Worm (Caenorhabditis elegans): ENCODE results near the gene vha-18.

vha-18 gene

DNA sequence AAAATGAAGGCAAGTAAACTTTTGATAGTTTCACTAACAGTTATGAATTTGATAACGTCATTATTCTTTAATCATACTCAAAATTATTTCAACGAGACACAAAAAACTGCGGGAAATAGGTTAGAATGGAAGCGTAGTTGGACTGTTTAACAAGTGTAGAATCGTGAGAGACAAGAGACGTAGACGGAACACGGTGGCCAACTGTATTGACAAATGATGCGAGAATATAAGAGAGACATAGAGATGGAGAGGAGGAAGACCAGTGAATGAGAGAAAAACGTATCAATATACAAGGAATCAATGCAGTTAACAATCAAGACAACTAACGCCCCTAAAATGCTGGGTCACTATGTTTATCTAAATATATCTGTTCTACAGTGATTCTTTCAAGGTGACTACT is 32.4 kb upstream of the vha-18 start:
- TF ChIP-seq ceh-36 (tag; optimal IDR thresholded peaks at IDR 0.05) (no peak), hmg-4 (GFP tag; optimal IDR thresholded peaks at IDR 0.05) (no peak), B0310.2 (tag; optimal IDR thresholded peaks at IDR 0.05) (no peak), tbx-37 (GFP tag; conservative IDR thresholded peaks at IDR 0.05) (no peak), ceh-13 (GFP tag; optimal IDR thresholded peaks at IDR 0.05) (no peak), tra-4 (tag; optimal IDR thresholded peaks at IDR 0.05) (no peak), hnd-1 (tag; optimal IDR thresholded peaks at IDR 0.05) (no peak), sea-1 (GFP tag; conservative IDR thresholded peaks at IDR 0.05) (no peak), F13C5.2 (tag; optimal IDR thresholded peaks at IDR 0.05) (no peak), pes-1 (GFP tag; IDR thresholded peaks at IDR 0.05) (no peak), ama-1 (optimal IDR thresholded peaks at IDR 0.05) (no peak), scrt-1 (GFP tag; IDR thresholded peaks at IDR 0.05) (no peak), ets-7 (tag; optimal IDR thresholded peaks at IDR 0.05) (no peak), tbx-11 (GFP tag; IDR thresholded peaks at IDR 0.05) (no peak), aly-1 (tag; optimal IDR thresholded peaks at IDR 0.05) (no peak), hmbx-1 (tag; optimal IDR thresholded peaks at IDR 0.05) (no peak), flt-1 (GFP tag; IDR thresholded peaks at IDR 0.05) (no peak)

DNA sequence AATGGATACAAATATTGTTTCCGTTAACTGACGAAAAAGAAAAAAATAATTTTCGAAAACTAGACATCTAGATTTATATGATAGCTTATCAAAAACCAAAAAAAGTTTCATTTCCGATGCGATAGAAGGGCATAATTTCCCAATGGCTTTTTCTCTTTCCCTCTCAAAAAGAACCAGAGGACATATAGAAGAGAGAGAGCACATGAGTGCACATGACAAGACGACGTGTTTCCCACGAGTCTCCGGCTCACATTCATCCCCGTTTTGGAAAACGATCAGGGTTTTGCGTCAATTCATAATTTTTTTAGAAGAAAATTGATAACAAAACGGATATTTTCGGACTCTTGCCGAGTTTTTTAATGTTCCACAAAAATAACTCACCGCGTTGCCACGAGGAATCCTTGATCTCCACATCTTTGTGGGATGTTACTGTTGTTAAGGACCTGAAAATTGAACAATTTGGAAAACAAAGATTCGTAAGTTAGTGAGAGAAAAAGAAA is 31.1 kb upstream of the vha-18 start, which contains the start of gene lmd-3:
lmd-3 (minus strand) TSS at position 450 of the 500 bp plus-strand sequence.
- TF ChIP-seq tbx-37 (GFP tag; conservative IDR thresholded peaks at IDR 0.05) (no peak), hmbx-1 (tag; optimal IDR thresholded peaks at IDR 0.05) (no peak), B0310.2 (tag; optimal IDR thresholded peaks at IDR 0.05) (no peak), pes-1 (GFP tag; IDR thresholded peaks at IDR 0.05) (no peak), tra-4 (tag; optimal IDR thresholded peaks at IDR 0.05) (no peak), hmg-4 (GFP tag; optimal IDR thresholded peaks at IDR 0.05) (no peak), aly-1 (tag; optimal IDR thresholded peaks at IDR 0.05) (no peak)

DNA sequence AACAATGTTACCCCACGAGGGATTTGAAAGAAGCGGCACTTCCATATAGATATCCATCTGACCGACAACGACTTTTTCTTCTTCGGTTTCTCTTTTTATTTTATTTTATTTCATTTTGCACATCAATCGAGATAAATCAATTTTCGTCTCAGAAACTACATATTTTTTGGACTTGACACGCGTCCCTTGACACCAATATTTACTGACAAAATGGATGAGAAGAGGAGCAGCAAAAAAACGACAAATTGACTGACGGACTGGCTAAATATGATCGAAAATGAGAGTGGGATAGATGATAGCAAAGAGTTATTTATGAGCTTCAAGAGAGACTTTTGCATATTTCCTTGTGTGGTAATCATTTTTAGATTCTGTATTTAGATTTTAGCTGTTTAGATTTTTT is 24.1 kb upstream of the vha-18 start:
- TF ChIP-seq sea-1 (GFP tag; conservative IDR thresholded peaks at IDR 0.05) (no peak), hmg-4 (GFP tag; optimal IDR thresholded peaks at IDR 0.05) (no peak), hmbx-1 (tag; optimal IDR thresholded peaks at IDR 0.05) (no peak), pes-1 (GFP tag; IDR thresholded peaks at IDR 0.05) (no peak), ceh-36 (tag; optimal IDR thresholded peaks at IDR 0.05) (no peak), ets-7 (tag; optimal IDR thresholded peaks at IDR 0.05) (no peak), tra-4 (tag; optimal IDR thresholded peaks at IDR 0.05) (no peak)

DNA sequence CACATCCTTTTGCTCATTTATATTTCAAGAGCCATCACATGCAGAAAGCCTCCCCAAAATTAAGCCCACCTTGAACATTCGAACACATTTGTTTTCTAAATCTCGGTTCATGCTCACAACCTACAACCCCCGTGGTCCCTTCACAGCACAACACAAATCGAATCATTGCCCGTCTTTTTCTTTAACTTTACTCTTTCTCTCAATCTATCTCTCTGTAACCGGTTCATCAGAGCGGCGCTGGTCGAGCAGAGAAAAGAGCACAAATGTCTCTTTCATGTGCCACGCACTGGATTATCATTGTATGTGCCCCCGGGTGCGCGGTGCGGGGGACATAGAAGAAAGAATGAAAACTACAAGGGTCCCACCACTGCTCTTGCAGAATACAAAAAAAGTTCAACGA is 22.0 kb upstream of the vha-18 start:
- TF ChIP-seq B0310.2 (tag; optimal IDR thresholded peaks at IDR 0.05) = no peak
- no peak for TF ChIP-seq hnd-1 (tag; optimal IDR thresholded peaks at IDR 0.05)
- no peak for TF ChIP-seq flt-1 (GFP tag; IDR thresholded peaks at IDR 0.05)
- TF ChIP-seq scrt-1 (GFP tag; IDR thresholded peaks at IDR 0.05) = no peak
- TF ChIP-seq tbx-11 (GFP tag; IDR thresholded peaks at IDR 0.05) = no peak
- no peak for TF ChIP-seq hmg-4 (GFP tag; optimal IDR thresholded peaks at IDR 0.05)
- no peak for TF ChIP-seq tbx-37 (GFP tag; conservative IDR thresholded peaks at IDR 0.05)
- no peak for TF ChIP-seq tra-4 (tag; optimal IDR thresholded peaks at IDR 0.05)
- no peak for TF ChIP-seq ama-1 (optimal IDR thresholded peaks at IDR 0.05)
- TF ChIP-seq sea-1 (GFP tag; conservative IDR thresholded peaks at IDR 0.05) = no peak
- no peak for TF ChIP-seq hmbx-1 (tag; optimal IDR thresholded peaks at IDR 0.05)
- no peak for TF ChIP-seq ceh-36 (tag; optimal IDR thresholded peaks at IDR 0.05)
- no peak for TF ChIP-seq ceh-13 (GFP tag; optimal IDR thresholded peaks at IDR 0.05)
- no peak for TF ChIP-seq ets-7 (tag; optimal IDR thresholded peaks at IDR 0.05)
- TF ChIP-seq F13C5.2 (tag; optimal IDR thresholded peaks at IDR 0.05) = no peak
- TF ChIP-seq pes-1 (GFP tag; IDR thresholded peaks at IDR 0.05) = no peak

DNA sequence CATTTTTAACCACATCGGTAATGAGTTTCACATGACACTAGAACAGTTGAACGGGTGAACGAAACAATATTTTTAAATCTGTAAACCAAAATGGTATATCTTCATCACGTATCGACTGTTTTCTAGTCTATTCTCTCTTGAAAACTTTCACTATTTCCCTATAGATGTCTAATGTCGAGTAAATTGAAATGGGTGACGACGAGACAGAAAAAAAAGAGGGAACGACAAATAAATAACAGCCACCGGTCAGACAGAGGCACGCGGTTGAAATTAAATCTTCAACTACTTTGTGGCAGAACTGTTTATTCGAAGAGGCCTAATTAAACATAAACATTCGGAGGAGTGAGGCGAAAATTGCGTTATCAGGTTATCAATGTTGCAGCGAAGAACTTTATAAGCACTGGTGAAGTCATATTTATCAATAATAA is 21.1 kb upstream of the vha-18 start:
- no peak for TF ChIP-seq sea-1 (GFP tag; conservative IDR thresholded peaks at IDR 0.05)
- TF ChIP-seq tra-4 (tag; optimal IDR thresholded peaks at IDR 0.05) = no peak
- no peak for TF ChIP-seq tbx-11 (GFP tag; IDR thresholded peaks at IDR 0.05)
- no peak for TF ChIP-seq B0310.2 (tag; optimal IDR thresholded peaks at IDR 0.05)
- no peak for TF ChIP-seq scrt-1 (GFP tag; IDR thresholded peaks at IDR 0.05)
- TF ChIP-seq pes-1 (GFP tag; IDR thresholded peaks at IDR 0.05) = no peak
- no peak for TF ChIP-seq F13C5.2 (tag; optimal IDR thresholded peaks at IDR 0.05)
- no peak for TF ChIP-seq hnd-1 (tag; optimal IDR thresholded peaks at IDR 0.05)
- no peak for TF ChIP-seq aly-1 (tag; optimal IDR thresholded peaks at IDR 0.05)
- no peak for TF ChIP-seq hmg-4 (GFP tag; optimal IDR thresholded peaks at IDR 0.05)
- TF ChIP-seq ceh-36 (tag; optimal IDR thresholded peaks at IDR 0.05) = no peak
- no peak for TF ChIP-seq ets-7 (tag; optimal IDR thresholded peaks at IDR 0.05)
- TF ChIP-seq hmbx-1 (tag; optimal IDR thresholded peaks at IDR 0.05) = no peak
- TF ChIP-seq flt-1 (GFP tag; IDR thresholded peaks at IDR 0.05) = no peak
- no peak for TF ChIP-seq ama-1 (optimal IDR thresholded peaks at IDR 0.05)
- no peak for TF ChIP-seq ceh-13 (GFP tag; optimal IDR thresholded peaks at IDR 0.05)
- TF ChIP-seq tbx-37 (GFP tag; conservative IDR thresholded peaks at IDR 0.05) = no peak

DNA sequence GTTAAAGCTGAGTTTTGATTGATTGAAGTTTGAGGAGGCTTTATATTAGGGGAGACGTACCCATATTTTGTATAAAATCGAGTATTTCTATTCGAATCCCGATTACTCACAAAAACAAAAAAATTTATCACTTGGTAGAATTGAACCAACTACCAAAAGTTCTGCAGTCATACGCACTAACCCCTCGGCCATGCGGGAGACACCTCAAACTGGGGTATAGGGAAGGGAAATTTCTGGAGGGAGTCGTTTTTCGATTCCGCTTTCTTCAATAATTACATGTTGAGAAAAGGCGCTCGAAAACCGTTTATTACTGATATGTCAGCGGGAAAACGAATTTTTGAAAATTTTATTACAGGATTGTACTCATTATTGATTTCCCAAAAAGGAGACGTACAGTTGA is 18.0 kb upstream of the vha-18 start:
- TF ChIP-seq pes-1 (GFP tag; IDR thresholded peaks at IDR 0.05) (peak; percentile 86), scrt-1 (GFP tag; IDR thresholded peaks at IDR 0.05) (peak; percentile 84), sea-1 (GFP tag; conservative IDR thresholded peaks at IDR 0.05) (peak; percentile 80), flt-1 (GFP tag; IDR thresholded peaks at IDR 0.05) (peak; percentile 80), tbx-37 (GFP tag; conservative IDR thresholded peaks at IDR 0.05) (peak; percentile 60), tbx-11 (GFP tag; IDR thresholded peaks at IDR 0.05) (peak; percentile 75)

DNA sequence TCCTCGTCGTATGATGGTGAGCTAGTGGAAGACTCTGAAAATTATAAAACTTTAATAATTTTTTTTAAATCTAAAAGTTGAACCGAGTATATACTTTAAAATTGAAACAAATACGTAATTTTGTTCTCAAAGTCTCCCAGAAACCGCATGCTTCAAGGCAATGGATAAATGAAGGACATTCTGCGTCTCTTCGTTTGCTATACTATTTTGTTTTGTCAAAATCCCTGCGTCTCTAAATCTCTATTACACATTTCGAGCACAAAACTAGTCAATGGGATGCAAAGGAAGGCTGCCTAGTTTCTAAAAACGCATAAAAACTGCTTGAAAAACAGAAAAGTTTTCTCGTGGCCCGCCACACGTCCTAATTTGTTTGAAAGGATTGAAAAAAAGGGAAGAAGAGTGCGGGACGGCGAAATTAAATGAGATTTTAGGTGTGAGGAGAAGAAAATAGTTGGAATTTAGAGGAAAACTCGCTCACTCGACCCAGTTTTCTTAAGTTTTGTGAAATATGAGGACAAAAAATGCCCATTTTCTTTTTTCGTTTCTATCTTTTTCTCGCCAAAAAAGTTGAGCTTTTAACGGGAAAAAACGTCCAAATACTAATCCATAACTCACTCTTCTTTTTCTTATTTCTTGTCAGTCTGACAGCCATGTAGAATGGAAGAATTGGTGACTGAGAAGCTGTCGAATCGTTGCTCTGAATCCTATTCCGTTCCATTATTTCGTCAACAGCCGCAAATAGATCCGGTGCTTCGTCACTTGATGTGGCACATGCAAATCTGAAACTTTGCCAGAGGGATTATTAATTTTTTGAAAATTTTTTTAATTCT is 15.5 kb upstream of the vha-18 start:
- TF ChIP-seq B0310.2 (tag; optimal IDR thresholded peaks at IDR 0.05) (no peak), tbx-37 (GFP tag; conservative IDR thresholded peaks at IDR 0.05) (no peak), ceh-36 (tag; optimal IDR thresholded peaks at IDR 0.05) (no peak), F13C5.2 (tag; optimal IDR thresholded peaks at IDR 0.05) (no peak), tra-4 (tag; optimal IDR thresholded peaks at IDR 0.05) (no peak), aly-1 (tag; optimal IDR thresholded peaks at IDR 0.05) (no peak), scrt-1 (GFP tag; IDR thresholded peaks at IDR 0.05) (no peak), pes-1 (GFP tag; IDR thresholded peaks at IDR 0.05) (no peak), tbx-11 (GFP tag; IDR thresholded peaks at IDR 0.05) (no peak), hnd-1 (tag; optimal IDR thresholded peaks at IDR 0.05) (no peak), hmg-4 (GFP tag; optimal IDR thresholded peaks at IDR 0.05) (no peak)

All from whole organism, early embryonic.